Fruit fly (Drosophila melanogaster) whole organism, embryonic: ENCODE data around the gene Sfxn2.

Experiments
- C15 ChIP-seq: fragments of 200-800 bp; sonication (Bioruptor generic); IDR thresholded peaks from 3 replicates; pipeline ENCODE4 v1.3.6; 2022; ENCODE audit warnings: missing biosample characterization, missing genetic modification characterization
- CG3065 ChIP-seq: fragments of 200-800 bp; sonication (Bioruptor generic); optimal IDR thresholded peaks from 2 replicates; lab custom pipeline; 2016; ENCODE audit warnings: missing biosample characterization, missing genetic modification characterization
- CG4282 ChIP-seq: fragments of 200-800 bp; sonication (Bioruptor generic); optimal IDR thresholded peaks from 2 replicates; lab custom pipeline; 2016; ENCODE audit warnings: missing biosample characterization, missing genetic modification characterization
- CG7556 ChIP-seq: fragments of 200-800 bp; sonication (Bioruptor generic); optimal IDR thresholded peaks from 2 replicates; lab custom pipeline; 2017; ENCODE audit warnings: missing biosample characterization, mild to moderate bottlenecking, missing genetic modification characterization
- CG7963 ChIP-seq: fragments of 200-800 bp; sonication (Bioruptor generic); IDR thresholded peaks from 3 replicates; pipeline ENCODE4 v1.3.6; 2022; ENCODE audit warnings: missing biosample characterization, missing genetic modification characterization; ENCODE audit not compliant: partially characterized antibody
- Doc3 ChIP-seq: fragments of 200-800 bp; sonication (Bioruptor generic); IDR thresholded peaks from 3 replicates; pipeline ENCODE4 v1.3.6; 2022; ENCODE audit warnings: missing biosample characterization, missing genetic modification characterization; ENCODE audit not compliant: partially characterized antibody
- Nf-YA ChIP-seq: fragments of 200-800 bp; sonication (Bioruptor generic); IDR thresholded peaks from 2 replicates; pipeline ENCODE4 v1.3.6; 2022; ENCODE audit warnings: missing biosample characterization, missing genetic modification characterization
- fd64A ChIP-seq: fragments of 200-800 bp; sonication (Bioruptor generic); optimal IDR thresholded peaks from 3 replicates; lab custom pipeline; 2018; ENCODE audit warnings: missing biosample characterization, mild to moderate bottlenecking, missing genetic modification characterization
- lov ChIP-seq, 2 experiments: fragments of 200-800 bp in 1 of 2; fragments of >200 bp in 1 of 2; sonication (Bioruptor generic) in 1 of 2; IDR thresholded peaks in 1 of 2; optimal IDR thresholded peaks in 1 of 2; 2 replicates in 1 of 2; 3 replicates in 1 of 2; pipeline versions ENCODE4 v1.3.6 to Lab custom; 2017 to 2022; ENCODE audit warnings: missing biosample characterization in 1 of 2, missing genetic modification characterization in 1 of 2
- pho ChIP-seq: fragments of 200-800 bp; sonication (Bioruptor generic); optimal IDR thresholded peaks from 2 replicates; lab custom pipeline; 2016; ENCODE audit warnings: missing biosample characterization, missing genetic modification characterization
- psq ChIP-seq: fragments of 200-800 bp; sonication (Bioruptor generic); optimal IDR thresholded peaks from 2 replicates; lab custom pipeline; 2017; ENCODE audit warnings: missing biosample characterization, missing genetic modification characterization
- rib ChIP-seq: fragments of 200-800 bp; sonication (Bioruptor generic); IDR thresholded peaks from 2 replicates; pipeline ENCODE4 v1.3.6; 2022; ENCODE audit warnings: missing biosample characterization, missing genetic modification characterization
- sr ChIP-seq: fragments of 200-800 bp; sonication (Bioruptor generic); IDR thresholded peaks from 3 replicates; pipeline ENCODE4 v1.3.6; 2022; ENCODE audit warnings: missing biosample characterization, missing genetic modification characterization

- peak; percentile 48 for TF ChIP-seq psq (GFP tag; lab: Kevin White, UChicago)
- peak; percentile 79; the same call in 2 of the 3 replicates for TF ChIP-seq C15 (GFP tag; lab: Robert Waterston, UW)
- no peak for TF ChIP-seq fd64A (GFP tag; lab: Kevin White, UChicago)
- TF ChIP-seq CG4282 (GFP tag; lab: Kevin White, UChicago), result no peak
- TF ChIP-seq CG3065, result peak; percentile 17
- peak; percentile 96 for TF ChIP-seq CG7556 (GFP tag; lab: Kevin White, UChicago)
- no peak; the same call in 1 of the 2 replicates for TF ChIP-seq rib (GFP tag; lab: Robert Waterston, UW)
- TF ChIP-seq Doc3, result no peak
- no peak for TF ChIP-seq CG7963
- peak; percentile 31; the same call in 1 of the 3 replicates for TF ChIP-seq sr
- no peak for TF ChIP-seq pho
- TF ChIP-seq lov (optimal IDR thresholded peaks at IDR 0.05; lab: Kevin White, UChicago), result no peak
- peak; percentile 77; the same call in 1 of the 3 replicates for TF ChIP-seq lov (GFP tag; IDR thresholded peaks at IDR 0.05; lab: Robert Waterston, UW)
- peak; percentile 72 for TF ChIP-seq Nf-YA (GFP tag; lab: Robert Waterston, UW)
These were observed 23.6 kb downstream of the Sfxn2 start, which contains the start of gene Mkp3 for dm6 chr3L:19086364-19087200.
